Worm (Caenorhabditis elegans): ENCODE measurements around the gene srd-46.
A peak's percentile ranks its signal among the peaks of the same experiment; 100 is the strongest.

The srd-46 gene

ce11 chrX:12358957-12359356, 27.1 kb downstream of the srd-46 start, which contains the start of gene nspc-14:
Gene nspc-14, minus strand, starts transcription at chrX:12359057.
- TF ChIP-seq xbp-1 (tag; optimal IDR thresholded peaks at IDR 0.05), result no peak
- no peak for TF ChIP-seq mep-1 (tag; optimal IDR thresholded peaks at IDR 0.05)
- no peak for TF ChIP-seq lin-35 (GFP tag; optimal IDR thresholded peaks at IDR 0.05)
- no peak for TF ChIP-seq unc-130 (tag; optimal IDR thresholded peaks at IDR 0.05)
- TF ChIP-seq ztf-4 (tag; optimal IDR thresholded peaks at IDR 0.05), result no peak
- no peak for TF ChIP-seq pax-3 (tag; optimal IDR thresholded peaks at IDR 0.05)

- TF ChIP-seq nhr-20 (tag; optimal IDR thresholded peaks at IDR 0.05), result no peak
- TF ChIP-seq nhr-47 (tag; optimal IDR thresholded peaks at IDR 0.05), result no peak
- no peak for TF ChIP-seq nhr-12 (tag; optimal IDR thresholded peaks at IDR 0.05)
- no peak for TF ChIP-seq alr-1 (tag; optimal IDR thresholded peaks at IDR 0.05; ENCODE audit: borderline replicate concordance)
- TF ChIP-seq mab-9 (GFP tag; IDR thresholded peaks at IDR 0.05), result no peak
- no peak for TF ChIP-seq snu-23 (GFP tag; optimal IDR thresholded peaks at IDR 0.05)
- TF ChIP-seq unc-86 (tag; optimal IDR thresholded peaks at IDR 0.05), result no peak
- no peak for TF ChIP-seq aha-1 (tag; optimal IDR thresholded peaks at IDR 0.05)
- no peak for TF ChIP-seq tlp-1 (tag; optimal IDR thresholded peaks at IDR 0.05)
- TF ChIP-seq blmp-1 (tag; optimal IDR thresholded peaks at IDR 0.05), result no peak
These were observed 28.5 kb downstream of the srd-46 start, which contains the start of the genes nspc-15 and F19H6.6 for ce11 chrX:12360444-12360843. Gene nspc-15, plus strand, starts transcription at chrX:12360744. Gene F19H6.6, plus strand, starts transcription at chrX:12360827.

- TF ChIP-seq F16B12.6 (tag; optimal IDR thresholded peaks at IDR 0.05), result no peak
- peak; percentile 91 for TF ChIP-seq xbp-1 (tag; optimal IDR thresholded peaks at IDR 0.05)
- TF ChIP-seq grh-1 (GFP tag; IDR thresholded peaks at IDR 0.05), result peak; percentile 92
- no peak for TF ChIP-seq tlp-1 (tag; optimal IDR thresholded peaks at IDR 0.05)
- TF ChIP-seq nhr-20 (tag; optimal IDR thresholded peaks at IDR 0.05), result peak; percentile 98
- TF ChIP-seq nhr-76 (tag; optimal IDR thresholded peaks at IDR 0.05), result peak; percentile 90
- TF ChIP-seq mep-1 (tag; optimal IDR thresholded peaks at IDR 0.05), result peak; percentile 100
- TF ChIP-seq jun-1 (tag; optimal IDR thresholded peaks at IDR 0.05), result peak; percentile 99
- peak; percentile 77 for TF ChIP-seq ceh-63 (GFP tag; optimal IDR thresholded peaks at IDR 0.05)
- TF ChIP-seq C04F5.9 (tag; optimal IDR thresholded peaks at IDR 0.05), result peak; percentile 93
- peak; percentile 99 for TF ChIP-seq irx-1 (tag; optimal IDR thresholded peaks at IDR 0.05)
- TF ChIP-seq nhr-84 (tag; optimal IDR thresholded peaks at IDR 0.05), result peak; percentile 97
- TF ChIP-seq ceh-90 (tag; optimal IDR thresholded peaks at IDR 0.05), result peak; percentile 15
- peak; percentile 99 for TF ChIP-seq C16A3.4 (tag; optimal IDR thresholded peaks at IDR 0.05)
- peak; percentile 93 for TF ChIP-seq snpc-4 (tag; optimal IDR thresholded peaks at IDR 0.05)
- no peak for TF ChIP-seq hlh-17 (GFP tag; optimal IDR thresholded peaks at IDR 0.05; ENCODE audit: borderline replicate concordance)
- TF ChIP-seq sup-37 (GFP tag; optimal IDR thresholded peaks at IDR 0.05), result peak; percentile 88
- TF ChIP-seq blmp-1 (tag; optimal IDR thresholded peaks at IDR 0.05), result peak; percentile 54
- TF ChIP-seq aly-2 (tag; optimal IDR thresholded peaks at IDR 0.05), result peak; percentile 99
- TF ChIP-seq ets-5 (GFP tag; IDR thresholded peaks at IDR 0.05), result no peak
- no peak for TF ChIP-seq Y116A8C.19 (tag; optimal IDR thresholded peaks at IDR 0.05; ENCODE audit: borderline replicate concordance)
- peak in 4 of 6 experiments; percentile 54 to 100 (median 89) for TF ChIP-seq elt-3 (tag; optimal IDR thresholded peaks at IDR 0.05)
- peak; percentile 90 to 97 (median 97) for TF ChIP-seq ceh-82 (tag; optimal IDR thresholded peaks at IDR 0.05)
- peak; percentile 97 for TF ChIP-seq nhr-19 (GFP tag; conservative IDR thresholded peaks at IDR 0.05)
- TF ChIP-seq egl-27 (tag; optimal IDR thresholded peaks at IDR 0.05), result peak; percentile 76 to 84
- TF ChIP-seq mdl-1 (tag; optimal IDR thresholded peaks at IDR 0.05), result peak in 1 of 2 experiments; percentile 86
- TF ChIP-seq unc-86 (tag; optimal IDR thresholded peaks at IDR 0.05), result peak; percentile 66
- TF ChIP-seq hlh-4 (tag; optimal IDR thresholded peaks at IDR 0.05), result peak; percentile 59
- TF ChIP-seq lin-13 (GFP tag; optimal IDR thresholded peaks at IDR 0.05), result peak; percentile 96
- peak; percentile 74 for TF ChIP-seq mef-2 (tag; optimal IDR thresholded peaks at IDR 0.05)
- TF ChIP-seq nhr-12 (tag; optimal IDR thresholded peaks at IDR 0.05), result peak; percentile 64
- TF ChIP-seq isw-1 (GFP tag; IDR thresholded peaks at IDR 0.05), result peak; percentile 82
- TF ChIP-seq sox-4 (tag; optimal IDR thresholded peaks at IDR 0.05), result peak; percentile 99
- TF ChIP-seq ztf-4 (tag; optimal IDR thresholded peaks at IDR 0.05), result peak; percentile 96
- TF ChIP-seq ceh-8 (GFP tag; optimal IDR thresholded peaks at IDR 0.05), result peak; percentile 96
- TF ChIP-seq pqm-1 (tag; optimal IDR thresholded peaks at IDR 0.05), result peak; percentile 89
- no peak for TF ChIP-seq C34B4.2 (tag; optimal IDR thresholded peaks at IDR 0.05)
- TF ChIP-seq rnt-1 (tag; optimal IDR thresholded peaks at IDR 0.05), result peak; percentile 95
- peak; percentile 98 for TF ChIP-seq nhr-237 (tag; optimal IDR thresholded peaks at IDR 0.05)
- TF ChIP-seq mab-9 (GFP tag; IDR thresholded peaks at IDR 0.05), result peak; percentile 92
These were observed 31.1 kb downstream of the srd-46 start for ce11 chrX:12362951-12363486.
